Fruit fly (Drosophila melanogaster) whole organism, embryonic: ENCODE data around the gene shv.

Source experiments
- Atf3 ChIP-seq: fragments of 200-800 bp; sonication (Bioruptor generic); optimal IDR thresholded peaks from 3 replicates; lab custom pipeline; 2016; ENCODE audit warnings: missing biosample characterization, missing genetic modification characterization
- CG12104 ChIP-seq: fragments of 200-800 bp; sonication (Bioruptor generic); optimal IDR thresholded peaks from 3 replicates; lab custom pipeline; 2016; ENCODE audit warnings: missing biosample characterization, missing genetic modification characterization
- CG12155 ChIP-seq: fragments of 200-800 bp; sonication (Bioruptor generic); optimal IDR thresholded peaks from 3 replicates; lab custom pipeline; 2016; ENCODE audit warnings: missing biosample characterization, missing genetic modification characterization
- CG1233 ChIP-seq: fragments of 200-800 bp; sonication (Bioruptor generic); optimal IDR thresholded peaks from 4 replicates; lab custom pipeline; 2018; ENCODE audit warnings: missing biosample characterization, mild to moderate bottlenecking, missing genetic modification characterization
- CG13123 ChIP-seq: fragments of 200-800 bp; sonication (Bioruptor generic); optimal IDR thresholded peaks from 2 replicates; lab custom pipeline; 2016; ENCODE audit warnings: missing biosample characterization, missing genetic modification characterization
- CG14710 ChIP-seq: fragments of 200-800 bp; sonication (Bioruptor generic); optimal IDR thresholded peaks from 3 replicates; lab custom pipeline; 2019; ENCODE audit warnings: missing biosample characterization, mild to moderate bottlenecking, missing genetic modification characterization, moderate library complexity
- CG15269 ChIP-seq: fragments of 200-800 bp; sonication (Bioruptor generic); optimal IDR thresholded peaks from 2 replicates; lab custom pipeline; 2018; ENCODE audit warnings: missing biosample characterization, mild to moderate bottlenecking, missing genetic modification characterization, moderate library complexity
- CG15514 ChIP-seq: fragments of 200-800 bp; sonication (Bioruptor generic); optimal IDR thresholded peaks from 3 replicates; lab custom pipeline; 2017; ENCODE audit warnings: missing biosample characterization, missing genetic modification characterization, mild to moderate bottlenecking, moderate library complexity, missing genetic modification reagents
- CG17361 ChIP-seq: fragments of 200-800 bp; sonication (Bioruptor generic); IDR thresholded peaks from 3 replicates; pipeline ENCODE4 v1.3.6; 2022; ENCODE audit warnings: missing biosample characterization, missing genetic modification characterization
- CG1832 ChIP-seq: fragments of 200-800 bp; sonication (Bioruptor generic); optimal IDR thresholded peaks from 2 replicates; lab custom pipeline; 2017; ENCODE audit warnings: missing biosample characterization, mild to moderate bottlenecking, missing genetic modification characterization, inconsistent platforms
- CG18619 ChIP-seq: fragments of 200-800 bp; sonication (Bioruptor generic); optimal IDR thresholded peaks from 3 replicates; lab custom pipeline; 2017; ENCODE audit warnings: missing biosample characterization, mild to moderate bottlenecking, missing genetic modification characterization
- CG31388 ChIP-seq: fragments of 200-800 bp; sonication (Bioruptor generic); optimal IDR thresholded peaks from 2 replicates; lab custom pipeline; 2016; ENCODE audit warnings: missing biosample characterization, missing genetic modification characterization
- CG31441 ChIP-seq: fragments of 200-800 bp; sonication (Bioruptor generic); IDR thresholded peaks from 2 replicates; pipeline ENCODE4 v1.3.6; 2022; ENCODE audit warnings: missing biosample characterization, missing genetic modification characterization
- CG4282 ChIP-seq: fragments of 200-800 bp; sonication (Bioruptor generic); optimal IDR thresholded peaks from 2 replicates; lab custom pipeline; 2016; ENCODE audit warnings: missing biosample characterization, missing genetic modification characterization
- CG4730 ChIP-seq: fragments of 200-800 bp; sonication (Bioruptor generic); IDR thresholded peaks from 2 replicates; pipeline ENCODE4 v1.3.6; 2022; ENCODE audit warnings: missing biosample characterization, missing genetic modification characterization
- CG5180 ChIP-seq: fragments of 200-800 bp; sonication (Bioruptor generic); optimal IDR thresholded peaks from 3 replicates; lab custom pipeline; 2017; ENCODE audit warnings: missing biosample characterization, missing genetic modification characterization, mild to moderate bottlenecking, moderate library complexity, missing genetic modification reagents
- CG6254 ChIP-seq: fragments of 200-800 bp; sonication (Bioruptor generic); optimal IDR thresholded peaks from 3 replicates; lab custom pipeline; 2017; ENCODE audit warnings: mild to moderate bottlenecking, missing biosample characterization, missing genetic modification reagents, missing genetic modification characterization
- CG7839 ChIP-seq: fragments of 200-800 bp; sonication (Bioruptor generic); optimal IDR thresholded peaks from 3 replicates; lab custom pipeline; 2018; ENCODE audit warnings: missing biosample characterization, mild to moderate bottlenecking, missing genetic modification characterization, moderate library complexity
- CG7987 ChIP-seq: fragments of 200-800 bp; sonication (Bioruptor generic); optimal IDR thresholded peaks from 2 replicates; lab custom pipeline; 2018; ENCODE audit warnings: missing biosample characterization, mild to moderate bottlenecking, missing genetic modification characterization, moderate library complexity
- Drgx ChIP-seq: fragments of 200-800 bp; sonication (Bioruptor generic); IDR thresholded peaks from 2 replicates; pipeline ENCODE4 v1.3.6; 2022; ENCODE audit warnings: missing biosample characterization, missing genetic modification characterization
- Fer1 ChIP-seq: fragments of 200-800 bp; sonication (Bioruptor generic); optimal IDR thresholded peaks from 2 replicates; lab custom pipeline; 2017; ENCODE audit warnings: missing biosample characterization, mild to moderate bottlenecking, missing genetic modification characterization
- Fer3 ChIP-seq: fragments of 200-800 bp; sonication (Bioruptor generic); optimal IDR thresholded peaks from 2 replicates; lab custom pipeline; 2018; ENCODE audit warnings: missing biosample characterization, mild to moderate bottlenecking, missing genetic modification characterization, moderate library complexity
- Hmr ChIP-seq: fragments of 200-800 bp; sonication (Bioruptor generic); optimal IDR thresholded peaks from 3 replicates; lab custom pipeline; 2017; ENCODE audit warnings: mild to moderate bottlenecking, missing biosample characterization, missing genetic modification reagents, missing genetic modification characterization
- Lpt ChIP-seq: fragments of >200 bp; optimal IDR thresholded peaks from 2 replicates; lab custom pipeline; 2018; ENCODE audit warnings: missing biosample characterization, missing genetic modification characterization
- Myb ChIP-seq: fragments of 200-800 bp; sonication (Bioruptor generic); optimal IDR thresholded peaks from 2 replicates; lab custom pipeline; 2016; ENCODE audit warnings: missing biosample characterization, missing genetic modification characterization
- NK7.1 ChIP-seq: fragments of 200-800 bp; sonication (Bioruptor generic); optimal IDR thresholded peaks from 3 replicates; lab custom pipeline; 2016; ENCODE audit warnings: missing biosample characterization, missing genetic modification characterization
- Nf-YA ChIP-seq: fragments of 200-800 bp; sonication (Bioruptor generic); IDR thresholded peaks from 2 replicates; pipeline ENCODE4 v1.3.6; 2022; ENCODE audit warnings: missing biosample characterization, missing genetic modification characterization
- Optix ChIP-seq: fragments of 200-800 bp; sonication (Bioruptor generic); IDR thresholded peaks from 3 replicates; pipeline ENCODE4 v1.3.6; 2022; ENCODE audit warnings: missing biosample characterization, missing genetic modification characterization
- Ptx1 ChIP-seq: fragments of 200-800 bp; sonication (Bioruptor generic); IDR thresholded peaks from 2 replicates; pipeline ENCODE4 v1.3.6; 2022; ENCODE audit warnings: missing biosample characterization, missing genetic modification characterization
- ci ChIP-seq: fragments of 200-800 bp; sonication (Bioruptor generic); IDR thresholded peaks from 3 replicates; pipeline ENCODE4 v1.3.6; 2022; ENCODE audit warnings: missing biosample characterization, missing genetic modification characterization
- croc ChIP-seq: fragments of 200-800 bp; sonication (Bioruptor generic); conservative IDR thresholded peaks from 3 replicates; pipeline ENCODE4 v1.3.6; 2022; ENCODE audit warnings: missing biosample characterization, missing genetic modification characterization
- dmrt11E ChIP-seq: fragments of 200-800 bp; sonication (Bioruptor generic); optimal IDR thresholded peaks from 3 replicates; lab custom pipeline; 2018; ENCODE audit warnings: missing biosample characterization, mild to moderate bottlenecking, missing genetic modification characterization, moderate library complexity
- ems ChIP-seq: fragments of 200-800 bp; sonication (Bioruptor generic); optimal IDR thresholded peaks from 3 replicates; lab custom pipeline; 2016; ENCODE audit warnings: missing biosample characterization, missing genetic modification characterization
- ftz-f1 ChIP-seq: fragments of 200-800 bp; sonication (Bioruptor generic); optimal IDR thresholded peaks from 2 replicates; lab custom pipeline; 2016; ENCODE audit warnings: missing biosample characterization, missing genetic modification characterization
- gfzf ChIP-seq: fragments of 200-800 bp; sonication (Bioruptor generic); optimal IDR thresholded peaks from 2 replicates; lab custom pipeline; 2016; ENCODE audit warnings: missing biosample characterization, mild to moderate bottlenecking, missing genetic modification characterization, moderate library complexity
- gt ChIP-seq: fragments of 200-800 bp; sonication (Bioruptor generic); IDR thresholded peaks from 2 replicates; pipeline ENCODE4 v1.3.6; 2022; ENCODE audit warnings: missing biosample characterization, missing genetic modification characterization
- ham ChIP-seq: fragments of 200-800 bp; sonication (Bioruptor generic); IDR thresholded peaks from 2 replicates; pipeline ENCODE4 v1.3.6; 2022; ENCODE audit warnings: missing biosample characterization, missing genetic modification characterization
- jumu ChIP-seq: fragments of 200-800 bp; sonication (Bioruptor generic); optimal IDR thresholded peaks from 3 replicates; lab custom pipeline; 2016; ENCODE audit warnings: missing biosample characterization, missing genetic modification characterization
- kah ChIP-seq: fragments of 200-800 bp; sonication (Bioruptor generic); optimal IDR thresholded peaks from 2 replicates; lab custom pipeline; 2018; ENCODE audit warnings: missing biosample characterization, mild to moderate bottlenecking, missing genetic modification characterization
- knrl ChIP-seq: fragments of 200-800 bp; sonication (Bioruptor generic); IDR thresholded peaks from 3 replicates; pipeline ENCODE4 v1.3.6; 2022; ENCODE audit warnings: missing biosample characterization, missing genetic modification characterization; ENCODE audit not compliant: partially characterized antibody
- luna ChIP-seq: fragments of 200-800 bp; sonication (Bioruptor generic); optimal IDR thresholded peaks from 2 replicates; lab custom pipeline; 2016; ENCODE audit warnings: missing biosample characterization, missing genetic modification characterization
- mam ChIP-seq: fragments of 200-800 bp; sonication (Bioruptor generic); optimal IDR thresholded peaks from 3 replicates; lab custom pipeline; 2016; ENCODE audit warnings: missing biosample characterization, missing genetic modification characterization
- otp ChIP-seq: fragments of 200-800 bp; sonication (Bioruptor generic); IDR thresholded peaks from 3 replicates; pipeline ENCODE4, ENCODE4 v1.3.6; 2022; ENCODE audit warnings: missing biosample characterization, missing genetic modification characterization
- seq ChIP-seq: fragments of 200-800 bp; sonication (Bioruptor generic); IDR thresholded peaks from 2 replicates; pipeline ENCODE4 v1.3.6; 2022; ENCODE audit warnings: missing biosample characterization, missing genetic modification characterization
- stc ChIP-seq: fragments of 200-800 bp; sonication (Bioruptor generic); IDR thresholded peaks from 2 replicates; pipeline ENCODE4 v1.3.6; 2022; ENCODE audit warnings: missing biosample characterization, missing genetic modification characterization
- stwl ChIP-seq: fragments of 200-800 bp; sonication (Bioruptor generic); optimal IDR thresholded peaks from 3 replicates; lab custom pipeline; 2018; ENCODE audit warnings: missing biosample characterization, mild to moderate bottlenecking, missing genetic modification characterization, moderate library complexity
- tgo ChIP-seq: fragments of 200-800 bp; sonication (Bioruptor generic); IDR thresholded peaks from 3 replicates; pipeline ENCODE4 v1.3.6; 2022; ENCODE audit warnings: missing biosample characterization, missing genetic modification characterization
- tna ChIP-seq: fragments of 200-800 bp; sonication (Bioruptor generic); IDR thresholded peaks from 2 replicates; pipeline ENCODE4 v1.3.6; 2022; ENCODE audit warnings: missing biosample characterization, missing genetic modification characterization; ENCODE audit not compliant: partially characterized antibody
- tx ChIP-seq: fragments of 200-800 bp; sonication (Bioruptor generic); optimal IDR thresholded peaks from 2 replicates; lab custom pipeline; 2016; ENCODE audit warnings: missing biosample characterization, missing genetic modification characterization
- usp ChIP-seq: fragments of >200 bp; optimal IDR thresholded peaks from 2 replicates; lab custom pipeline; 2017; ENCODE audit warnings: missing biosample characterization, missing genetic modification characterization

shv gene

dm6 chr2L:441927-442691, 10.8 kb upstream of the shv start (continued):
- TF ChIP-seq CG31441 (peak; percentile 87), Hmr (peak; percentile 31), Lpt (no peak), knrl (GFP tag; lab: Robert Waterston, UW) (no peak), dmrt11E (tag; lab: Kevin White, UChicago) (peak; percentile 90), stc (peak; percentile 86), CG15514 (GFP tag; lab: Kevin White, UChicago) (peak; percentile 24), tx (peak; percentile 50), ham (GFP tag; lab: Robert Waterston, UW) (no peak), CG18619 (GFP tag; lab: Kevin White, UChicago) (peak; percentile 56), Ptx1 (peak; percentile 83), CG1832 (no peak), jumu (peak; percentile 81), kah (GFP tag; lab: Kevin White, UChicago) (peak; percentile 31), NK7.1 (GFP tag; lab: Kevin White, UChicago) (peak; percentile 44), Nf-YA (GFP tag; lab: Robert Waterston, UW) (peak; percentile 71), CG5180 (GFP tag; lab: Kevin White, UChicago) (peak; percentile 78), CG1233 (GFP tag; lab: Kevin White, UChicago) (peak; percentile 69), CG15269 (tag; lab: Kevin White, UChicago) (no peak), ftz-f1 (GFP tag; lab: Kevin White, UChicago) (peak; percentile 20), Drgx (GFP tag; lab: Robert Waterston, UW) (peak; percentile 91), tgo (peak; percentile 72), mam (GFP tag; lab: Kevin White, UChicago) (peak; percentile 55), tna (GFP tag; lab: Robert Waterston, UW) (no peak), ems (GFP tag; lab: Kevin White, UChicago) (peak; percentile 65), Fer1 (GFP tag; lab: Kevin White, UChicago) (no peak), Optix (GFP tag; lab: Robert Waterston, UW) (peak; percentile 92), usp (GFP tag; lab: Kevin White, UChicago) (no peak), croc (GFP tag; lab: Robert Waterston, UW) (peak; percentile 78), otp (GFP tag; lab: Robert Waterston, UW) (peak; percentile 88), ci (GFP tag; lab: Robert Waterston, UW) (peak; percentile 96), gfzf (GFP tag; lab: Kevin White, UChicago) (no peak), stwl (tag; lab: Kevin White, UChicago) (peak; percentile 23), CG6254 (GFP tag; lab: Kevin White, UChicago) (peak; percentile 84), CG14710 (tag; lab: Kevin White, UChicago) (peak; percentile 85), CG17361 (peak; percentile 84), CG31388 (GFP tag; lab: Kevin White, UChicago) (peak; percentile 43), CG4282 (peak; percentile 50), CG12104 (GFP tag; lab: Kevin White, UChicago) (peak; percentile 32), Myb (GFP tag; lab: Kevin White, UChicago) (peak; percentile 58), CG4730 (GFP tag; lab: Robert Waterston, UW) (peak; percentile 58), CG12155 (GFP tag; lab: Kevin White, UChicago) (peak; percentile 48), CG13123 (GFP tag; lab: Kevin White, UChicago) (peak; percentile 63), CG7987 (GFP tag; lab: Kevin White, UChicago) (peak; percentile 25), seq (peak; percentile 74), gt (GFP tag; lab: Robert Waterston, UW) (peak; percentile 70), luna (GFP tag; lab: Kevin White, UChicago) (no peak), Atf3 (GFP tag; lab: Kevin White, UChicago) (peak; percentile 84), Fer3 (peak; percentile 61), CG7839 (tag; lab: Kevin White, UChicago) (peak; percentile 82)
